Worm (Caenorhabditis elegans): ENCODE data around the gene lgc-11.

Gene lgc-11

DNA sequence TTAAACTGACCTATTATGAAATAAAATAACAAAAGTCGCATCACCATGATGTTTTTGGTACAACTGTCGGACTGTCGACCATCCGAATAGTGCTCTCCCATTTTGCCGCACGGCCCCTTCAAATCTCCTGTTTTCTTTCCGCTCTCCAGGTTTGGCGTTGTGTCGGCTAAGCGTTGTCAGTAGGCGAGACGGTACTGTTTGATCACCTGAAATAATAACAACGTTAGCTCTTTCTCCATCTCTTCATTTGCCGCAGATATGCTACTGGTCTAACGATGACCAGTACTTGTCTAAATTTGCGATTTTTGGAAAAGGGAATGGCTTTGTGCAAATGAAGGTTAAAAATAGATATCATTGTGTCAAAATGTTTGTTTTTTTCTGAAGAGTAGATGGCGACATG, 13.1 kb upstream of the lgc-11 start, which contains the start of gene chts-1:
TSS of gene chts-1 (minus strand) at position 101 of the 400 bp plus-strand sequence.
- TF ChIP-seq mab-5 (tag; optimal IDR thresholded peaks at IDR 0.05) (no peak), sptf-1 (tag; optimal IDR thresholded peaks at IDR 0.05) (no peak), mep-1 (tag; optimal IDR thresholded peaks at IDR 0.05) (no peak), elt-3 (tag; optimal IDR thresholded peaks at IDR 0.05) (no peak), ceh-83 (GFP tag; optimal IDR thresholded peaks at IDR 0.05) (no peak), nhr-2 (tag; optimal IDR thresholded peaks at IDR 0.05) (no peak), flh-1 (GFP tag; optimal IDR thresholded peaks at IDR 0.05) (no peak), hlh-1 (tag; optimal IDR thresholded peaks at IDR 0.05) (no peak)

DNA sequence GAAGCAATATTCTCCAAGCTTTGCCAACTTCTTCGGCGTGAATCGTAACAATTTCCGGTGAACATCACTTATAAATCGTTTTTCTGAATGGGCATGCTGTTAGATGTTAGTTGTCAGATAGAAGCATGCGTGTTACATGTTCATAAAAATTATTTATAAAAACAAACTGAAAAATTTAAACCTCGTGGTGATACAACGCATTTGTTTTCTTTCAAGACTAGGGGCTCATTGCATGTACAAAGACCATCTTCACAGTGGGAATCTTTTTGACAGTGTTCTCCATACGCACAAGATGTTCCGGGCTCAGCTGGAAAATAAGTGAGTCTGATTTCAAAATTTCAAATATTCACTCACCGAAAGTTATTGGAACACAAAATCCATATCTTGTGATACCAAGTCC, 6.3 kb upstream of the lgc-11 start:
- TF ChIP-seq nhr-12 (tag; optimal IDR thresholded peaks at IDR 0.05) (no peak), ceh-39 (tag; optimal IDR thresholded peaks at IDR 0.05) (no peak), pha-4 (tag; optimal IDR thresholded peaks at IDR 0.05) (no peak), nhr-2 (tag; optimal IDR thresholded peaks at IDR 0.05) (no peak), nhr-76 (tag; optimal IDR thresholded peaks at IDR 0.05) (no peak), mab-5 (tag; optimal IDR thresholded peaks at IDR 0.05) (no peak), ham-2 (GFP tag; optimal IDR thresholded peaks at IDR 0.05) (no peak), unc-39 (tag; optimal IDR thresholded peaks at IDR 0.05) (no peak), nhr-28 (tag; optimal IDR thresholded peaks at IDR 0.05) (no peak), ceh-83 (GFP tag; optimal IDR thresholded peaks at IDR 0.05) (no peak), lsy-2 (tag; optimal IDR thresholded peaks at IDR 0.05) (no peak), blmp-1 (tag; optimal IDR thresholded peaks at IDR 0.05) (no peak), M03D4.4 (tag; optimal IDR thresholded peaks at IDR 0.05) (no peak), bed-3 (GFP tag; optimal IDR thresholded peaks at IDR 0.05) (no peak), elt-3 (tag; optimal IDR thresholded peaks at IDR 0.05) (no peak), elt-1 (tag; optimal IDR thresholded peaks at IDR 0.05; ENCODE audit: borderline replicate concordance, insufficient read depth) (no peak), flh-1 (GFP tag; optimal IDR thresholded peaks at IDR 0.05) (no peak)

DNA sequence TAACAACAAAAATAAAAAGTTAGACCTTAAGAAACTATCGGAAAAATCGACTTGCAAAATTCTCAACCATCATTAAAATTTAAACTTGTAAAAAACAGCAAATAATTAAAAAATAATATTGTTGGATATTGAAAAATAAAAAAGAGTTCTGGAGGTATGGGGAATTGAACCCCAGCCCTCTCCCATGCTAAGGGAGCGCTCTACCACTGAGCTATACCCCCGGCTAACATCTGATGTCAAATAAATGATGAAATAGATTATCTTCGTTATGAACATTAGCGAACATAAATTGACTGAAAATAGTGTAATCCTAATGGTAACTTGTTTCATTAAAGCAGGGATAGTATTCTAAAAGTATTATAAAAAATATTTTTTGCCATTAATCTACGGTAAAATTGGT, 708 bp upstream of the lgc-11 start:
- TF ChIP-seq nhr-76 (tag; optimal IDR thresholded peaks at IDR 0.05) = no peak

DNA sequence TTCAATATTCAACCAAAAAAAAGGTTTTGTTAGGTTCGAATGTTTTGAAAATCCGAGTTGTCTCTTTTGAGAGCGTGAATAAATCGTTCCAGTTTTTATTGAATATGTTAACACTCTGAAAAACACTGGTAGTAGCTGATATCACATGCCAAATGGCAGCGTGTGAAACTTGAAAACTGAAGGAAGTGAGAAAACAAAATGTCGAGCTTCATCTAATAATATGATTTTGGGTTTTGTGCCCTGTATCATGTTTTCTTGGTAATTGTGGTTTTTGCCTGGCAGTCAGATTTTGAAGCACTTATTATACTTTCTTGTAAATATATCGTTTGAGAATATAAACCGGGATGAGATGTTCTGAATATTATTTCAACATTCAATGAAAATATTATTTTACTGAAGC, 3.6 kb downstream of the lgc-11 start, which contains the start of gene F48E3.6:
TSS of gene F48E3.6 (minus strand) at position 101 of the 400 bp plus-strand sequence.
- TF ChIP-seq tbx-8 (GFP tag; optimal IDR thresholded peaks at IDR 0.05) (no peak), nhr-12 (tag; optimal IDR thresholded peaks at IDR 0.05) (no peak), snpc-4 (tag; optimal IDR thresholded peaks at IDR 0.05) (no peak), unc-39 (tag; optimal IDR thresholded peaks at IDR 0.05) (no peak), mep-1 (tag; optimal IDR thresholded peaks at IDR 0.05) (no peak), pha-4 (tag; optimal IDR thresholded peaks at IDR 0.05) (no peak), sptf-1 (tag; optimal IDR thresholded peaks at IDR 0.05) (no peak), sem-2 (GFP tag; optimal IDR thresholded peaks at IDR 0.05) (no peak), nhr-76 (tag; optimal IDR thresholded peaks at IDR 0.05) (no peak), nhr-28 (tag; optimal IDR thresholded peaks at IDR 0.05) (no peak), ceh-43 (GFP tag; optimal IDR thresholded peaks at IDR 0.05) (no peak), unc-62 (GFP tag; optimal IDR thresholded peaks at IDR 0.05) (no peak)

DNA sequence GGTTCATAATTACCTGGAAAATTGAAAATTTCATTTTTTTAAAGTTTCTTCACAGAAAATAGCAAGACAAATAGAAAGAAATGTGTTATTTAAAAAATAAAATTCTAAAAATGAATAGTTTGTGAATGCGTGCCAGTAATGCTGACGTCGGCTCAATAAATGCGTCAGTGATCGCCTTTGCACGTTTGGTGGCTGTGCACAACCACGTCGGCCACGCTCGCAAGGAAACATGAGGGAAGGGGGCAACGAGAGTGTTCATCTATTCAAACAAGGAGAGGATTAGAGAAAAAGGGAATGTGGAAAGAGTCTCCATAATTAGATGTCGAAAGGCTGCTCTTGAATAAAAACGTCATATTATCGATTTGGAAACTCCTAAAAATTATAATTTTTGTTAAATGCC, 5.5 kb downstream of the lgc-11 start, which contains the start of gene uggt-1:
TSS of gene uggt-1 (minus strand) at position 13 of the 400 bp plus-strand sequence.
- TF ChIP-seq mls-2 (tag; optimal IDR thresholded peaks at IDR 0.05) (no peak), hlh-1 (tag; optimal IDR thresholded peaks at IDR 0.05) (peak; percentile 37), mep-1 (tag; optimal IDR thresholded peaks at IDR 0.05) (peak; percentile 92), cnd-1 (tag; optimal IDR thresholded peaks at IDR 0.05) (peak; percentile 75), sem-2 (GFP tag; optimal IDR thresholded peaks at IDR 0.05) (no peak), blmp-1 (tag; optimal IDR thresholded peaks at IDR 0.05) (no peak), pha-4 (tag; optimal IDR thresholded peaks at IDR 0.05) (peak; percentile 62), sptf-1 (tag; optimal IDR thresholded peaks at IDR 0.05) (no peak), lin-13 (tag; optimal IDR thresholded peaks at IDR 0.05) (peak; percentile 90), mab-5 (tag; optimal IDR thresholded peaks at IDR 0.05) (no peak), unc-39 (tag; optimal IDR thresholded peaks at IDR 0.05) (no peak), drap-1 (GFP tag; optimal IDR thresholded peaks at IDR 0.05) (peak; percentile 45), nhr-76 (tag; optimal IDR thresholded peaks at IDR 0.05) (no peak), nhr-237 (tag; optimal IDR thresholded peaks at IDR 0.05) (peak; percentile 40), ceh-43 (GFP tag; optimal IDR thresholded peaks at IDR 0.05) (peak; percentile 19), flh-1 (GFP tag; optimal IDR thresholded peaks at IDR 0.05) (peak; percentile 13), M03D4.4 (tag; optimal IDR thresholded peaks at IDR 0.05) (peak; percentile 59), tbx-8 (GFP tag; optimal IDR thresholded peaks at IDR 0.05) (peak; percentile 28), zip-8 (tag; optimal IDR thresholded peaks at IDR 0.05) (peak; percentile 1), ces-1 (GFP tag; optimal IDR thresholded peaks at IDR 0.05) (peak; percentile 95), ceh-39 (tag; optimal IDR thresholded peaks at IDR 0.05) (peak; percentile 36), lsy-2 (tag; optimal IDR thresholded peaks at IDR 0.05) (peak; percentile 77), ceh-83 (GFP tag; optimal IDR thresholded peaks at IDR 0.05) (peak; percentile 48), unc-120 (tag; optimal IDR thresholded peaks at IDR 0.05; ENCODE audit: poor library complexity, severe bottlenecking) (peak; percentile 55), snpc-4 (tag; optimal IDR thresholded peaks at IDR 0.05) (no peak)
